Fruit fly (Drosophila melanogaster) whole organism, pupa: ENCODE data around the gene CG13924.

Experiments
- CG10348 ChIP-seq: fragments of 200-800 bp; sonication (Bioruptor generic); IDR thresholded peaks from 2 replicates; pipeline ENCODE4 v1.3.6; 2022; ENCODE audit warnings: missing biosample characterization, missing genetic modification characterization
- CG14655 ChIP-seq: fragments of 200-800 bp; sonication (Bioruptor generic); optimal IDR thresholded peaks from 3 replicates; lab custom pipeline; 2017; ENCODE audit warnings: mild to moderate bottlenecking, missing biosample characterization, missing genetic modification reagents, missing genetic modification characterization
- EcR ChIP-seq: fragments of 200-800 bp; sonication (Bioruptor generic); optimal IDR thresholded peaks from 3 replicates; lab custom pipeline; 2019; ENCODE audit warnings: missing biosample characterization, missing genetic modification characterization, mild to moderate bottlenecking, moderate library complexity, missing genetic modification reagents

- TF ChIP-seq CG14655 (GFP tag; lab: Kevin White, UChicago): no peak
- no peak for TF ChIP-seq EcR
- TF ChIP-seq CG10348: no peak
These were observed 9.1 kb upstream of the CG13924 start for dm6 chr3L:1860749-1861148.
